Worm (Caenorhabditis elegans) whole organism, L3 larva: ENCODE results near the gene tsen-2.

Source experiments
- ceh-28 ChIP-seq: fragments of 150-350 bp; optimal IDR thresholded peaks from 2 replicates; lab custom pipeline; 2014; ENCODE audit warnings: missing biosample characterization, missing genetic modification reagents, missing genetic modification characterization
- elt-3 ChIP-seq, 3 experiments: fragments of 150-350 bp in 1 of 3; sonication (generic microtip) in 2 of 3; optimal IDR thresholded peaks; 2 replicates in 2 of 3; 4 replicates in 1 of 3; lab custom pipeline; 2014 to 2017; ENCODE audit warnings: missing biosample characterization in 3 of 3, missing genetic modification characterization in 3 of 3
- jun-1 ChIP-seq: fragments of 150-350 bp; optimal IDR thresholded peaks from 2 replicates; lab custom pipeline; 2014; ENCODE audit warnings: missing biosample characterization, missing genetic modification reagents, missing genetic modification characterization
- lin-39 ChIP-seq: fragments of 150-350 bp; optimal IDR thresholded peaks from 2 replicates; lab custom pipeline; 2018; ENCODE audit warnings: missing biosample characterization, missing genetic modification reagents, missing genetic modification characterization
- lsy-12 ChIP-seq: sonication (generic microtip); optimal IDR thresholded peaks from 2 replicates; lab custom pipeline; 2016; ENCODE audit warnings: mild to moderate bottlenecking, missing genetic modification characterization, missing compliant biosample characterization
- nfya-1 ChIP-seq: sonication (generic microtip); optimal IDR thresholded peaks from 2 replicates; lab custom pipeline; 2017; ENCODE audit warnings: missing genetic modification characterization, mild to moderate bottlenecking, missing compliant biosample characterization, antibody characterized with exemption, moderate library complexity; ENCODE audit not compliant: insufficient read depth
- nhr-23 ChIP-seq: fragments of 150-350 bp; optimal IDR thresholded peaks from 2 replicates; lab custom pipeline; 2014; ENCODE audit warnings: missing biosample characterization, missing genetic modification reagents, missing genetic modification characterization
- nhr-76 ChIP-seq: fragments of 150-350 bp; sonication (generic microtip); optimal IDR thresholded peaks from 5 replicates; lab custom pipeline; 2014; ENCODE audit warnings: missing biosample characterization, missing genetic modification characterization

Gene tsen-2

ce11 chrIII:11847014-11847413, 51.1 kb downstream of the tsen-2 start:
- TF ChIP-seq jun-1, result no peak
- TF ChIP-seq nhr-23 (tag; lab: Kevin White, UChicago), result no peak
- TF ChIP-seq lin-39 (tag; lab: Kevin White, UChicago), result no peak
- peak; percentile 45 for TF ChIP-seq nfya-1 (tag; lab: Kevin White, UChicago)
- TF ChIP-seq ceh-28, result peak; percentile 61

ce11 chrIII:11846365-11846764, 51.7 kb downstream of the tsen-2 start, which contains the start of gene ntl-3:
Gene ntl-3 (minus strand): TSS chrIII:11846465.
- no peak for TF ChIP-seq lsy-12 (tag; lab: Kevin White, UChicago)
- TF ChIP-seq nhr-76 (tag; lab: Kevin White, UChicago), result no peak
- TF ChIP-seq elt-3 (tag; optimal IDR thresholded peaks at IDR 0.05; lab: Kevin White, UChicago), result no peak
